Fruit fly (Drosophila melanogaster) whole organism, embryonic: Measurements from ENCODE around the gene CG10300.

Source experiments
- Ada2b ChIP-seq: fragments of 200-800 bp; sonication (Bioruptor generic); IDR thresholded peaks from 2 replicates; pipeline ENCODE4 v1.3.6; 2022; ENCODE audit warnings: missing biosample characterization, missing genetic modification characterization
- CG12391 ChIP-seq: fragments of 200-800 bp; sonication (Bioruptor generic); optimal IDR thresholded peaks from 3 replicates; lab custom pipeline; 2018; ENCODE audit warnings: missing biosample characterization, mild to moderate bottlenecking, missing genetic modification characterization, moderate library complexity
- CG14710 ChIP-seq: fragments of 200-800 bp; sonication (Bioruptor generic); optimal IDR thresholded peaks from 3 replicates; lab custom pipeline; 2019; ENCODE audit warnings: missing biosample characterization, mild to moderate bottlenecking, missing genetic modification characterization, moderate library complexity
- CG15514 ChIP-seq: fragments of 200-800 bp; sonication (Bioruptor generic); optimal IDR thresholded peaks from 3 replicates; lab custom pipeline; 2017; ENCODE audit warnings: missing biosample characterization, missing genetic modification characterization, mild to moderate bottlenecking, moderate library complexity, missing genetic modification reagents
- CG15696 ChIP-seq: fragments of 200-800 bp; sonication (Bioruptor generic); optimal IDR thresholded peaks from 2 replicates; lab custom pipeline; 2019; ENCODE audit warnings: missing biosample characterization, mild to moderate bottlenecking, missing genetic modification characterization, moderate library complexity
- CG1647 ChIP-seq: fragments of 200-800 bp; sonication (Bioruptor generic); optimal IDR thresholded peaks from 3 replicates; lab custom pipeline; 2016; ENCODE audit warnings: missing biosample characterization, missing genetic modification characterization
- CG17186 ChIP-seq: fragments of 200-800 bp; sonication (Bioruptor generic); optimal IDR thresholded peaks from 3 replicates; lab custom pipeline; 2017; ENCODE audit warnings: missing biosample characterization, missing genetic modification reagents, missing genetic modification characterization
- CG17385 ChIP-seq: fragments of 200-800 bp; sonication (Bioruptor generic); optimal IDR thresholded peaks from 3 replicates; lab custom pipeline; 2018; ENCODE audit warnings: missing biosample characterization, mild to moderate bottlenecking, missing genetic modification characterization
- CG17802 ChIP-seq: fragments of 200-800 bp; sonication (Bioruptor generic); optimal IDR thresholded peaks from 2 replicates; lab custom pipeline; 2018; ENCODE audit warnings: missing biosample characterization, mild to moderate bottlenecking, missing genetic modification characterization, moderate library complexity
- CG18476 ChIP-seq: fragments of 200-800 bp; sonication (Bioruptor generic); optimal IDR thresholded peaks from 2 replicates; lab custom pipeline; 2016; ENCODE audit warnings: missing biosample characterization, mild to moderate bottlenecking, missing genetic modification characterization
- CG2116 ChIP-seq: fragments of 200-800 bp; sonication (Bioruptor generic); optimal IDR thresholded peaks from 3 replicates; lab custom pipeline; 2018; ENCODE audit warnings: missing biosample characterization, mild to moderate bottlenecking, missing genetic modification characterization
- CG2678 ChIP-seq: fragments of 200-800 bp; sonication (Bioruptor generic); optimal IDR thresholded peaks from 3 replicates; lab custom pipeline; 2019; ENCODE audit warnings: missing biosample characterization, mild to moderate bottlenecking, missing genetic modification characterization, moderate library complexity
- CG30403 ChIP-seq: fragments of 200-800 bp; sonication (Bioruptor generic); optimal IDR thresholded peaks from 3 replicates; lab custom pipeline; 2016; ENCODE audit warnings: missing biosample characterization, missing genetic modification characterization
- CG33213 ChIP-seq: fragments of 200-800 bp; sonication (Bioruptor generic); optimal IDR thresholded peaks from 3 replicates; lab custom pipeline; 2016; ENCODE audit warnings: missing biosample characterization, missing genetic modification characterization
- CG4707 ChIP-seq: fragments of 200-800 bp; sonication (Bioruptor generic); optimal IDR thresholded peaks from 2 replicates; lab custom pipeline; 2018; ENCODE audit warnings: missing biosample characterization, mild to moderate bottlenecking, missing genetic modification characterization, moderate library complexity
- CG6813 ChIP-seq: fragments of 200-800 bp; sonication (Bioruptor generic); optimal IDR thresholded peaks from 2 replicates; lab custom pipeline; 2017; ENCODE audit warnings: missing biosample characterization, missing genetic modification characterization, mild to moderate bottlenecking, moderate library complexity, missing genetic modification reagents
- CTCF ChIP-seq: fragments of 200-800 bp; sonication (Bioruptor generic); optimal IDR thresholded peaks from 2 replicates; lab custom pipeline; 2017; ENCODE audit warnings: missing biosample characterization, mild to moderate bottlenecking, missing genetic modification characterization, moderate library complexity
- Dfd ChIP-seq, 2 experiments: fragments of >200 bp; optimal IDR thresholded peaks; 2 replicates each; lab custom pipeline; 2017; ENCODE audit warnings: missing biosample characterization in 2 of 2, missing genetic modification characterization in 2 of 2
- Eip74EF ChIP-seq, 2 experiments: fragments of 200-800 bp in 1 of 2; fragments of >200 bp in 1 of 2; sonication (Bioruptor generic) in 1 of 2; optimal IDR thresholded peaks; 2 replicates each; lab custom pipeline; 2017 to 2019; ENCODE audit warnings: missing biosample characterization in 2 of 2, missing genetic modification characterization in 2 of 2, mild to moderate bottlenecking in 1 of 2, moderate library complexity in 1 of 2
- Gsc ChIP-seq: fragments of 200-800 bp; sonication (Bioruptor generic); IDR thresholded peaks from 2 replicates; pipeline ENCODE4 v1.3.6; 2022; ENCODE audit warnings: missing biosample characterization, missing genetic modification characterization
- HHEX ChIP-seq: fragments of 200-800 bp; sonication (Bioruptor generic); optimal IDR thresholded peaks from 3 replicates; lab custom pipeline; 2017; ENCODE audit warnings: missing biosample characterization, mild to moderate bottlenecking, missing genetic modification characterization, missing genetic modification reagents
- HLH4C ChIP-seq: fragments of 200-800 bp; sonication (Bioruptor generic); IDR thresholded peaks from 3 replicates; pipeline ENCODE4 v1.3.6; 2022; ENCODE audit warnings: missing biosample characterization, missing genetic modification characterization; ENCODE audit not compliant: partially characterized antibody
- HLHmδ ChIP-seq: fragments of 200-800 bp; sonication (Bioruptor generic); optimal IDR thresholded peaks from 2 replicates; lab custom pipeline; 2018; ENCODE audit warnings: missing biosample characterization, mild to moderate bottlenecking, missing genetic modification characterization, moderate library complexity
- HmgD ChIP-seq: fragments of 200-800 bp; sonication (Bioruptor generic); optimal IDR thresholded peaks from 3 replicates; lab custom pipeline; 2016; ENCODE audit warnings: missing biosample characterization, missing genetic modification characterization
- Mes4 ChIP-seq: fragments of 200-800 bp; sonication (Bioruptor generic); optimal IDR thresholded peaks from 2 replicates; lab custom pipeline; 2016; ENCODE audit warnings: missing biosample characterization, missing genetic modification characterization
- Stat92E ChIP-seq, 3 experiments: fragments of >200 bp in 2 of 3; fragments of 200-800 bp in 1 of 3; sonication (Bioruptor generic) in 1 of 3; optimal IDR thresholded peaks; 2 replicates each; lab custom pipeline; 2017 to 2019; ENCODE audit warnings: missing biosample characterization in 3 of 3, missing genetic modification characterization in 3 of 3, mild to moderate bottlenecking in 1 of 3, moderate library complexity in 1 of 3
- al ChIP-seq: fragments of 200-800 bp; sonication (Bioruptor generic); IDR thresholded peaks from 2 replicates; pipeline ENCODE4 v1.3.6; 2022; ENCODE audit warnings: missing biosample characterization, missing genetic modification characterization
- bab2 ChIP-seq: fragments of 200-800 bp; sonication (Bioruptor generic); optimal IDR thresholded peaks from 2 replicates; lab custom pipeline; 2016; ENCODE audit warnings: missing biosample characterization, missing genetic modification characterization
- cas ChIP-seq: fragments of 200-800 bp; sonication (Bioruptor generic); IDR thresholded peaks from 2 replicates; pipeline ENCODE4 v1.3.6; 2022; ENCODE audit warnings: missing biosample characterization, missing genetic modification characterization
- chif ChIP-seq, 2 experiments: fragments of 200-800 bp; sonication (Bioruptor generic); optimal IDR thresholded peaks; 3 replicates each; lab custom pipeline; 2016; ENCODE audit warnings: missing biosample characterization in 2 of 2, missing genetic modification characterization in 2 of 2
- ci ChIP-seq: fragments of 200-800 bp; sonication (Bioruptor generic); IDR thresholded peaks from 3 replicates; pipeline ENCODE4 v1.3.6; 2022; ENCODE audit warnings: missing biosample characterization, missing genetic modification characterization
- croc ChIP-seq: fragments of 200-800 bp; sonication (Bioruptor generic); conservative IDR thresholded peaks from 3 replicates; pipeline ENCODE4 v1.3.6; 2022; ENCODE audit warnings: missing biosample characterization, missing genetic modification characterization
- crol ChIP-seq: fragments of 200-800 bp; sonication (Bioruptor generic); IDR thresholded peaks from 2 replicates; pipeline ENCODE4 v1.3.6; 2022; ENCODE audit warnings: missing biosample characterization, missing genetic modification characterization
- crp ChIP-seq, 2 experiments: fragments of 200-800 bp; sonication (Bioruptor generic); optimal IDR thresholded peaks; 2 replicates in 1 of 2; 3 replicates in 1 of 2; lab custom pipeline; 2017; ENCODE audit warnings: missing biosample characterization in 2 of 2, missing genetic modification characterization in 2 of 2, mild to moderate bottlenecking in 1 of 2, moderate library complexity in 1 of 2
- dm ChIP-seq: fragments of 200-800 bp; sonication (Bioruptor generic); optimal IDR thresholded peaks from 3 replicates; lab custom pipeline; 2016; ENCODE audit warnings: missing biosample characterization, missing genetic modification characterization
- esg ChIP-seq: fragments of 200-800 bp; sonication (Bioruptor generic); conservative IDR thresholded peaks from 2 replicates; pipeline ENCODE4 v1.3.6; 2022; ENCODE audit warnings: missing biosample characterization, missing genetic modification characterization
- gcm ChIP-seq: fragments of 200-800 bp; sonication (Bioruptor generic); optimal IDR thresholded peaks from 2 replicates; lab custom pipeline; 2019; ENCODE audit warnings: missing biosample characterization, mild to moderate bottlenecking, missing genetic modification characterization, moderate library complexity
- gfzf ChIP-seq: fragments of 200-800 bp; sonication (Bioruptor generic); optimal IDR thresholded peaks from 2 replicates; lab custom pipeline; 2016; ENCODE audit warnings: missing biosample characterization, mild to moderate bottlenecking, missing genetic modification characterization, moderate library complexity
- grn ChIP-seq: fragments of 200-800 bp; sonication (Bioruptor generic); optimal IDR thresholded peaks from 3 replicates; lab custom pipeline; 2017; ENCODE audit warnings: missing biosample characterization, missing genetic modification characterization
- jumu ChIP-seq: fragments of 200-800 bp; sonication (Bioruptor generic); optimal IDR thresholded peaks from 3 replicates; lab custom pipeline; 2016; ENCODE audit warnings: missing biosample characterization, missing genetic modification characterization
- knrl ChIP-seq: fragments of 200-800 bp; sonication (Bioruptor generic); IDR thresholded peaks from 3 replicates; pipeline ENCODE4 v1.3.6; 2022; ENCODE audit warnings: missing biosample characterization, missing genetic modification characterization; ENCODE audit not compliant: partially characterized antibody
- lmd ChIP-seq: fragments of 200-800 bp; sonication (Bioruptor generic); IDR thresholded peaks from 2 replicates; pipeline ENCODE4 v1.3.6; 2022; ENCODE audit warnings: missing biosample characterization, missing genetic modification characterization
- onecut ChIP-seq: fragments of 200-800 bp; sonication (Bioruptor generic); IDR thresholded peaks from 2 replicates; pipeline ENCODE4 v1.3.6; 2022; ENCODE audit warnings: missing biosample characterization, missing genetic modification characterization
- ranshi ChIP-seq: fragments of 200-800 bp; sonication (Bioruptor generic); IDR thresholded peaks from 2 replicates; pipeline ENCODE4 v1.3.6; 2022; ENCODE audit warnings: missing biosample characterization, missing genetic modification characterization
- repo ChIP-seq: fragments of 200-800 bp; sonication (Bioruptor generic); optimal IDR thresholded peaks from 2 replicates; lab custom pipeline; 2016; ENCODE audit warnings: missing biosample characterization, missing genetic modification characterization
- schlank ChIP-seq: fragments of 200-800 bp; sonication (Bioruptor generic); optimal IDR thresholded peaks from 2 replicates; lab custom pipeline; 2018; ENCODE audit warnings: missing biosample characterization, mild to moderate bottlenecking, missing genetic modification characterization
- scrt ChIP-seq: fragments of 200-800 bp; sonication (Bioruptor generic); optimal IDR thresholded peaks from 2 replicates; lab custom pipeline; 2018; ENCODE audit warnings: missing biosample characterization, mild to moderate bottlenecking, missing genetic modification characterization, moderate library complexity
- tap ChIP-seq: fragments of 200-800 bp; optimal IDR thresholded peaks from 3 replicates; lab custom pipeline; 2019; ENCODE audit warnings: missing biosample characterization, mild to moderate bottlenecking, missing genetic modification characterization, moderate library complexity
- tll ChIP-seq, 2 experiments: fragments of 200-800 bp in 1 of 2; fragments of >200 bp in 1 of 2; sonication (Bioruptor generic) in 1 of 2; optimal IDR thresholded peaks; 2 replicates each; lab custom pipeline; 2017 to 2019; ENCODE audit warnings: missing biosample characterization in 2 of 2, missing genetic modification characterization in 2 of 2, mild to moderate bottlenecking in 1 of 2, moderate library complexity in 1 of 2
- yki ChIP-seq: fragments of >200 bp; optimal IDR thresholded peaks from 3 replicates; lab custom pipeline; 2018
- zf30C ChIP-seq: fragments of 200-800 bp; sonication (Bioruptor generic); optimal IDR thresholded peaks from 3 replicates; lab custom pipeline; 2018; ENCODE audit warnings: missing biosample characterization, mild to moderate bottlenecking, missing genetic modification characterization

The CG10300 gene

dm6 chr3R:23752728-23753127, 41.4 kb downstream of the CG10300 start, which contains the start of the genes RanBP3 and Rpt5 (continued):
- peak; percentile 58 for TF ChIP-seq dm (GFP tag; lab: Kevin White, UChicago)
- TF ChIP-seq zf30C (GFP tag; lab: Kevin White, UChicago) = no peak
- peak; percentile 61 for TF ChIP-seq CG33213 (GFP tag; lab: Kevin White, UChicago)
- peak; percentile 61 for TF ChIP-seq CG30403 (GFP tag; lab: Kevin White, UChicago)
- no peak for TF ChIP-seq scrt (GFP tag; lab: Kevin White, UChicago)
- TF ChIP-seq gfzf (GFP tag; lab: Kevin White, UChicago) = peak; percentile 27
- TF ChIP-seq al (GFP tag; lab: Robert Waterston, UW) = peak; percentile 37; the same call in 1 of the 2 replicates
- TF ChIP-seq CG17802 (tag; lab: Kevin White, UChicago) = no peak
- TF ChIP-seq CG1647 (GFP tag; lab: Kevin White, UChicago) = peak; percentile 56
- TF ChIP-seq CG15696 (tag; lab: Kevin White, UChicago) = no peak
- TF ChIP-seq CG6813 (GFP tag; lab: Kevin White, UChicago) = no peak
- TF ChIP-seq crol = no peak
- TF ChIP-seq CG18476 = no peak
- TF ChIP-seq repo (GFP tag; lab: Kevin White, UChicago) = peak; percentile 18
- peak in 1 of 2 experiments; percentile 28 for TF ChIP-seq crp (GFP tag; optimal IDR thresholded peaks at IDR 0.05; lab: Kevin White, UChicago)
- peak; percentile 31 for TF ChIP-seq CG4707 (GFP tag; lab: Kevin White, UChicago)
- TF ChIP-seq Gsc (GFP tag; lab: Robert Waterston, UW) = no peak
- TF ChIP-seq Stat92E (GFP tag; optimal IDR thresholded peaks at IDR 0.05; lab: Kevin White, UChicago) = peak in 1 of 3 experiments; percentile 2
- no peak for TF ChIP-seq schlank
- no peak for TF ChIP-seq esg (GFP tag; lab: Robert Waterston, UW)
- no peak for TF ChIP-seq tll (GFP tag; optimal IDR thresholded peaks at IDR 0.05; lab: Kevin White, UChicago)
- TF ChIP-seq Ada2b (GFP tag; lab: Robert Waterston, UW) = no peak
- TF ChIP-seq HHEX (GFP tag; lab: Kevin White, UChicago) = no peak
- TF ChIP-seq jumu (GFP tag; lab: Kevin White, UChicago) = peak; percentile 49
- no peak for TF ChIP-seq croc (GFP tag; lab: Robert Waterston, UW)
- TF ChIP-seq grn (GFP tag; lab: Kevin White, UChicago) = no peak
- TF ChIP-seq chif (GFP tag; optimal IDR thresholded peaks at IDR 0.05; lab: Kevin White, UChicago) = no peak
- TF ChIP-seq CG2678 = no peak
- no peak for TF ChIP-seq gcm
- peak; percentile 9 for TF ChIP-seq Mes4 (GFP tag; lab: Kevin White, UChicago)
- peak; percentile 85 for TF ChIP-seq CG2116 (GFP tag; lab: Kevin White, UChicago)
- peak; percentile 27; the same call in 1 of the 2 replicates for TF ChIP-seq onecut (GFP tag; lab: Robert Waterston, UW)
- TF ChIP-seq HLHmδ (GFP tag; lab: Kevin White, UChicago) = no peak
- TF ChIP-seq CG15514 (GFP tag; lab: Kevin White, UChicago) = peak; percentile 71
- no peak for TF ChIP-seq ranshi (GFP tag; lab: Robert Waterston, UW)
- TF ChIP-seq CG17186 (GFP tag; lab: Kevin White, UChicago) = peak; percentile 69
- TF ChIP-seq Dfd (GFP tag; optimal IDR thresholded peaks at IDR 0.05; lab: Kevin White, UChicago) = no peak
- peak; percentile 8; the same call in 1 of the 2 replicates for TF ChIP-seq lmd (GFP tag; lab: Robert Waterston, UW)
- no peak for TF ChIP-seq CG17385 (GFP tag; lab: Kevin White, UChicago)
- TF ChIP-seq CG12391 (tag; lab: Kevin White, UChicago) = peak; percentile 33
- peak; percentile 82 for TF ChIP-seq CG14710
- TF ChIP-seq cas (GFP tag; lab: Robert Waterston, UW) = no peak
- no peak for TF ChIP-seq yki (lab: Kevin White, UChicago)
- peak; percentile 21 for TF ChIP-seq bab2 (GFP tag; lab: Kevin White, UChicago)
- peak; percentile 75; the same call in 2 of the 3 replicates for TF ChIP-seq ci (GFP tag; lab: Robert Waterston, UW)
- peak; percentile 44 for TF ChIP-seq CTCF (GFP tag; lab: Kevin White, UChicago)
- TF ChIP-seq HLH4C (GFP tag; lab: Robert Waterston, UW) = peak; percentile 81
- TF ChIP-seq Eip74EF (GFP tag; optimal IDR thresholded peaks at IDR 0.05; lab: Kevin White, UChicago) = no peak
- TF ChIP-seq HmgD (GFP tag; lab: Kevin White, UChicago) = peak; percentile 55
- no peak for TF ChIP-seq tap (tag; lab: Kevin White, UChicago)
- peak; percentile 75 for TF ChIP-seq knrl (GFP tag; lab: Robert Waterston, UW)
